Fruit fly (Drosophila melanogaster) S2 (cell line): ENCODE measurements around the gene CG13476.

Experiments
- CG8478 ChIP-seq: fragments of >200 bp; optimal IDR thresholded peaks from 2 replicates; lab custom pipeline; 2018
- CTCF ChIP-seq, 2 experiments: fragments of >200 bp; optimal IDR thresholded peaks; 2 replicates each; lab custom pipeline; 2018

DNA sequence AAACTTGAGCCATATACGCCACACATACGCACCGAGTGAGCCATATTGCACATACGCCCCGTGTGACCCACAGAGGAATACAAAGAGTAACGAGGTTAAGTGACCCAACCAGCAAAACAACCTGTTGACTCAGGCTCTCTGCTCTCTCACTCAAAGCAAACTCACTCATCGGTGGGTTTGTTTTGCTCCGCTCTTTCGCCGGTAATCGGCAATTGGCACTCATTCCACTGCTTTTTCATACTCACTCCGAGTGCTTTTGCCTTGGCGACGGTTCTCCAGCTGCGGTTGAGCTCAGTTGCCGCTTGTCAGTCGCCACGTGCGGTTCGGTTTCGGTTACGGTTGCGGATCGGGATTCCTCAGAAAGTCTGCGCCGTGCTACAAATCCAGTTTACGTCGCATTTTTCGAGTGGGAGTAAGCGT, 1.2 kb downstream of the CG13476 start:
- TF ChIP-seq CTCF (optimal IDR thresholded peaks at IDR 0.05; lab: Kevin White, UChicago): no peak
- no peak for TF ChIP-seq CG8478 (lab: Kevin White, UChicago)
